Worm (Caenorhabditis elegans) whole organism, L2 larva: Measurements from ENCODE around the gene C17H12.8.

Experiments used
- C34F6.9 ChIP-seq: fragments of 150-350 bp; optimal IDR thresholded peaks from 2 replicates; lab custom pipeline; 2014; ENCODE audit warnings: missing biosample characterization, missing genetic modification characterization
- F13H6.1 ChIP-seq: sonication (generic microtip); optimal IDR thresholded peaks from 2 replicates; lab custom pipeline; 2016; ENCODE audit warnings: missing genetic modification characterization, missing compliant biosample characterization
- R02D3.7 ChIP-seq: fragments of 150-350 bp; optimal IDR thresholded peaks from 2 replicates; lab custom pipeline; 2014; ENCODE audit warnings: missing biosample characterization, missing genetic modification characterization
- Y55F3AM.14 ChIP-seq: fragments of 200-800 bp; sonication (Bioruptor generic); optimal IDR thresholded peaks from 2 replicates; lab custom pipeline; 2018; ENCODE audit warnings: mild to moderate bottlenecking, missing genetic modification characterization, missing compliant biosample characterization
- ZK546.5 ChIP-seq: sonication (generic microtip); optimal IDR thresholded peaks from 2 replicates; lab custom pipeline; 2017; ENCODE audit warnings: missing biosample characterization, missing genetic modification characterization
- alr-1 ChIP-seq: fragments of 150-350 bp; optimal IDR thresholded peaks from 2 replicates; lab custom pipeline; 2014; ENCODE audit warnings: missing biosample characterization, missing genetic modification characterization
- aly-2 ChIP-seq: fragments of 150-350 bp; optimal IDR thresholded peaks from 2 replicates; lab custom pipeline; 2014; ENCODE audit warnings: missing biosample characterization, missing genetic modification characterization
- ama-1 ChIP-seq: fragments of 150-350 bp; optimal IDR thresholded peaks from 2 replicates; lab custom pipeline; 2018; ENCODE audit warnings: inconsistent platforms
- blmp-1 ChIP-seq: sonication (generic microtip); optimal IDR thresholded peaks from 2 replicates; lab custom pipeline; 2017; ENCODE audit warnings: missing genetic modification characterization, mild to moderate bottlenecking, missing compliant biosample characterization, antibody characterized with exemption, moderate library complexity; ENCODE audit not compliant: insufficient read depth
- ceh-16 ChIP-seq: fragments of 150-350 bp; optimal IDR thresholded peaks from 2 replicates; lab custom pipeline; 2014; ENCODE audit warnings: missing biosample characterization, missing genetic modification characterization
- ceh-82 ChIP-seq: fragments of 150-350 bp; optimal IDR thresholded peaks from 2 replicates; lab custom pipeline; 2014; ENCODE audit warnings: missing biosample characterization, missing genetic modification characterization
- crh-2 ChIP-seq: sonication (generic microtip); optimal IDR thresholded peaks from 2 replicates; lab custom pipeline; 2017; ENCODE audit warnings: missing biosample characterization, missing genetic modification characterization
- dmd-4 ChIP-seq: sonication (generic microtip); optimal IDR thresholded peaks from 2 replicates; lab custom pipeline; 2017; ENCODE audit warnings: missing biosample characterization, missing genetic modification characterization
- egl-27 ChIP-seq: sonication (generic microtip); optimal IDR thresholded peaks from 3 replicates; lab custom pipeline; 2017; ENCODE audit warnings: missing biosample characterization, missing genetic modification reagents, missing genetic modification characterization
- elt-1 ChIP-seq: fragments of 150-350 bp; optimal IDR thresholded peaks from 2 replicates; lab custom pipeline; 2014; ENCODE audit warnings: missing biosample characterization, missing genetic modification characterization
- elt-3 ChIP-seq: sonication (generic microtip); optimal IDR thresholded peaks from 2 replicates; lab custom pipeline; 2017; ENCODE audit warnings: missing biosample characterization, missing genetic modification characterization
- fos-1 ChIP-seq: fragments of 150-350 bp; optimal IDR thresholded peaks from 2 replicates; lab custom pipeline; 2014; ENCODE audit warnings: missing biosample characterization, missing genetic modification characterization
- gmeb-1 ChIP-seq: fragments of 150-350 bp; optimal IDR thresholded peaks from 2 replicates; lab custom pipeline; 2014; ENCODE audit warnings: missing biosample characterization, missing genetic modification characterization
- lin-11 ChIP-seq: fragments of 150-350 bp; sonication (generic microtip); optimal IDR thresholded peaks from 2 replicates; lab custom pipeline; 2014; ENCODE audit warnings: missing biosample characterization, missing genetic modification characterization, inconsistent platforms, mixed read lengths
- lin-13 ChIP-seq: fragments of 150-350 bp; optimal IDR thresholded peaks from 2 replicates; lab custom pipeline; 2014; ENCODE audit warnings: missing biosample characterization, missing genetic modification reagents, missing genetic modification characterization
- lin-39 ChIP-seq: fragments of 150-350 bp; optimal IDR thresholded peaks from 2 replicates; lab custom pipeline; 2014; ENCODE audit warnings: missing biosample characterization, missing genetic modification reagents, missing genetic modification characterization
- lsy-2 ChIP-seq, 2 experiments: fragments of 150-350 bp in 1 of 2; sonication (generic microtip) in 1 of 2; optimal IDR thresholded peaks; 2 replicates each; lab custom pipeline; 2014 to 2017; ENCODE audit warnings: missing biosample characterization in 2 of 2, missing genetic modification characterization in 2 of 2
- mab-5 ChIP-seq: fragments of 150-350 bp; optimal IDR thresholded peaks from 2 replicates; lab custom pipeline; 2014; ENCODE audit warnings: missing biosample characterization, missing genetic modification characterization
- mbf-1 ChIP-seq: sonication (generic microtip); optimal IDR thresholded peaks from 2 replicates; lab custom pipeline; 2017; ENCODE audit warnings: missing biosample characterization, missing genetic modification characterization
- mdl-1 ChIP-seq, 2 experiments: fragments of 150-350 bp in 1 of 2; sonication (generic microtip) in 1 of 2; optimal IDR thresholded peaks; 2 replicates each; lab custom pipeline; 2017; ENCODE audit warnings: missing biosample characterization in 2 of 2, missing genetic modification characterization in 2 of 2
- nhr-10 ChIP-seq: sonication (generic microtip); optimal IDR thresholded peaks from 2 replicates; lab custom pipeline; 2017; ENCODE audit warnings: missing biosample characterization, missing genetic modification characterization
- nhr-11 ChIP-seq: fragments of 150-350 bp; optimal IDR thresholded peaks from 2 replicates; lab custom pipeline; 2014; ENCODE audit warnings: missing biosample characterization, missing genetic modification characterization
- nhr-12 ChIP-seq: fragments of 150-350 bp; optimal IDR thresholded peaks from 2 replicates; lab custom pipeline; 2014; ENCODE audit warnings: missing biosample characterization, missing genetic modification characterization
- nhr-129 ChIP-seq: fragments of 150-350 bp; optimal IDR thresholded peaks from 2 replicates; lab custom pipeline; 2014; ENCODE audit warnings: missing biosample characterization, missing genetic modification characterization
- nhr-21 ChIP-seq: fragments of 150-350 bp; optimal IDR thresholded peaks from 2 replicates; lab custom pipeline; 2014; ENCODE audit warnings: missing biosample characterization, missing genetic modification characterization
- nhr-23 ChIP-seq: fragments of 150-350 bp; optimal IDR thresholded peaks from 2 replicates; lab custom pipeline; 2014; ENCODE audit warnings: missing biosample characterization, missing genetic modification reagents, missing genetic modification characterization
- nhr-237 ChIP-seq: fragments of 150-350 bp; optimal IDR thresholded peaks from 2 replicates; lab custom pipeline; 2014; ENCODE audit warnings: missing biosample characterization, missing genetic modification characterization
- nhr-25 ChIP-seq: fragments of 150-350 bp; sonication (generic microtip); optimal IDR thresholded peaks from 3 replicates; lab custom pipeline; 2014; ENCODE audit warnings: missing biosample characterization, missing genetic modification characterization
- nhr-6 ChIP-seq: fragments of 150-350 bp; optimal IDR thresholded peaks from 2 replicates; lab custom pipeline; 2014; ENCODE audit warnings: missing biosample characterization, missing genetic modification characterization
- nhr-77 ChIP-seq: fragments of 150-350 bp; optimal IDR thresholded peaks from 2 replicates; lab custom pipeline; 2014; ENCODE audit warnings: missing biosample characterization, missing genetic modification characterization
- peb-1 ChIP-seq: fragments of 150-350 bp; optimal IDR thresholded peaks from 2 replicates; lab custom pipeline; 2014; ENCODE audit warnings: missing biosample characterization, missing genetic modification characterization
- sem-4 ChIP-seq: fragments of 150-350 bp; optimal IDR thresholded peaks from 2 replicates; lab custom pipeline; 2014; ENCODE audit warnings: missing biosample characterization, missing genetic modification reagents, missing genetic modification characterization
- skn-1 ChIP-seq: sonication (generic microtip); optimal IDR thresholded peaks from 2 replicates; lab custom pipeline; 2017; ENCODE audit warnings: missing biosample characterization, missing genetic modification characterization
- sma-3 ChIP-seq: sonication (generic microtip); optimal IDR thresholded peaks from 2 replicates; lab custom pipeline; 2016; ENCODE audit warnings: missing genetic modification reagents, missing genetic modification characterization, missing compliant biosample characterization
- sma-9 ChIP-seq, 2 experiments: fragments of 150-350 bp in 1 of 2; sonication (generic microtip) in 1 of 2; optimal IDR thresholded peaks; 2 replicates each; lab custom pipeline; 2014 to 2016; ENCODE audit warnings: missing genetic modification characterization in 2 of 2, mild to moderate bottlenecking in 1 of 2, missing biosample characterization in 1 of 2, missing compliant biosample characterization in 1 of 2, missing genetic modification reagents in 1 of 2, moderate library complexity in 1 of 2
- snpc-4 ChIP-seq: fragments of 150-350 bp; optimal IDR thresholded peaks from 2 replicates; lab custom pipeline; 2014; ENCODE audit warnings: missing biosample characterization, missing genetic modification characterization
- unc-39 ChIP-seq: fragments of 150-350 bp; optimal IDR thresholded peaks from 2 replicates; lab custom pipeline; 2014; ENCODE audit warnings: missing biosample characterization, missing genetic modification characterization
- unc-55 ChIP-seq: fragments of 150-350 bp; sonication (generic microtip); optimal IDR thresholded peaks from 3 replicates; lab custom pipeline; 2014; ENCODE audit warnings: missing biosample characterization, missing genetic modification reagents, missing genetic modification characterization
- unc-62 ChIP-seq: fragments of 150-350 bp; optimal IDR thresholded peaks from 2 replicates; lab custom pipeline; 2014; ENCODE audit warnings: missing biosample characterization, missing genetic modification reagents, missing genetic modification characterization
- zag-1 ChIP-seq: fragments of 150-350 bp; optimal IDR thresholded peaks from 2 replicates; lab custom pipeline; 2014; ENCODE audit warnings: missing biosample characterization, missing genetic modification characterization
- ztf-1 ChIP-seq: fragments of 200-800 bp; sonication (Bioruptor generic); conservative IDR thresholded peaks from 2 replicates; pipeline ENCODE4 v1.3.6; 2022; ENCODE audit warnings: missing genetic modification characterization, missing compliant biosample characterization
- ztf-11 ChIP-seq: sonication (generic microtip); optimal IDR thresholded peaks from 2 replicates; lab custom pipeline; 2017; ENCODE audit warnings: missing biosample characterization, missing genetic modification characterization
- ztf-4 ChIP-seq: fragments of 150-350 bp; optimal IDR thresholded peaks from 2 replicates; lab custom pipeline; 2014; ENCODE audit warnings: missing biosample characterization, missing genetic modification characterization

Gene C17H12.8

DNA sequence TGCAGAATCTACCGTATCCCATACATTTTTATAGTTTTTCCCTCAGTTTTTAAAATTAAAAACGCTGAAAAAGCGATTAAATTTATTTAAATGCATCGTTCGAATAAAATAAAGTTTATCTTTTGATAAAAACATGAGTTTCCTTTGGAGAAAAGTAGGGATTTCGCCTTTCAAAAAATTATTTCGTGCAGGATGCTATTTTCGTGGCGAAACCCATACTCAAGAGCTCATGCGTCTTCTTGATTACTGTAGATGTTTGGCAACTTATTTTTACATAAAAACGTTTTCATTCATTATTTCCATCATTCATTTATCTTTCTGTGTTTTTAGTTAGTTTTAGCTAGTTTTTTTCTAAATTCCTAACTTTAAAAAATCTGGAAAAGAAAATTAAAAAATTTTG, 28.6 kb upstream of the C17H12.8 start:
- TF ChIP-seq nhr-21 (tag; lab: Kevin White, UChicago) (no peak), skn-1 (no peak), R02D3.7 (tag; lab: Kevin White, UChicago) (no peak), mdl-1 (tag; optimal IDR thresholded peaks at IDR 0.05; lab: Kevin White, UChicago) (no peak), elt-1 (tag; lab: Kevin White, UChicago) (no peak), crh-2 (tag; lab: Kevin White, UChicago) (no peak), snpc-4 (tag; lab: Kevin White, UChicago) (no peak), nhr-237 (tag; lab: Kevin White, UChicago) (no peak), mab-5 (no peak), nhr-23 (no peak), sma-9 (GFP tag; optimal IDR thresholded peaks at IDR 0.05; lab: Kevin White, UChicago) (no peak), sma-9 (tag; optimal IDR thresholded peaks at IDR 0.05; lab: Kevin White, UChicago) (no peak), egl-27 (tag; lab: Kevin White, UChicago) (no peak), alr-1 (tag; lab: Kevin White, UChicago) (no peak), blmp-1 (tag; lab: Kevin White, UChicago) (no peak), F13H6.1 (tag; lab: Kevin White, UChicago) (no peak)
- TF ChIP-seq, all 48 proteins: peak for 0

DNA sequence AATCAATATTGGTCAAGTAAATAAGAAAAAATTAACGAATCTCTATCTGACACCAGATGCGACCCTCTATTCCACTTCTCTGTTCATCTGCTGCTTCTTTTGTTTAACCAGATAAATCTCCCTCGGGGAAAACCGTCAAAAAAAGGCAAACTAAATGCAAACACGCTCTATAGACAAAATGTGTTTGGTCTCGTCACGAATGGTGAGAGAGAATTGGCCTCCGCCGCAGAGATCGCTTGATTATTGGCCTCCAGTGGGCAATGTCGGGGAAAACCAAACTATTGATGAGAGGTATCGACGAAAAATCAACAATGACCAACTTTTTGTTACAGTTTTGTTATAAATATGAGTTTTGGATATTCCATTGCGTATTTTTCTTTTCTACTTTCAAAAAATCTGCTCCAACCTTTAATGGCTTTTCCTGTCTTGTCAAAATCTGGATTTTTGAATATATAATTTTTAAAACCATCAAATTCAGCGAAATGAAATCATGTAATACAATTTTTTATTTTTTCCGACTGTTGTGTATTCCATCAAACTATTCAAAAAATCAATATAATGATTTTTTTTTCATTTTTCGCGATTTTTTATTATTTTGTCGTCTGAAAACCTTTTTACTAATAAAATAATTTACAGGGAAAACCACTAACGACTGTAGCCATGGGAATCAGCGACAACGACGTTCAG, 27.9 kb upstream of the C17H12.8 start, which contains the start of the genes C17H12.2 and vha-8:
TSS of gene C17H12.2 (minus strand) at position 51 of the 687 bp plus-strand sequence.
TSS of gene vha-8 (plus strand) at position 637 of the 687 bp plus-strand sequence.
- no peak for TF ChIP-seq elt-3 (tag; lab: Kevin White, UChicago)
- no peak for TF ChIP-seq nhr-237 (tag; lab: Kevin White, UChicago)
- peak; percentile 96 for TF ChIP-seq crh-2 (tag; lab: Kevin White, UChicago)
- peak; percentile 87 for TF ChIP-seq ztf-4 (tag; lab: Kevin White, UChicago)
- TF ChIP-seq lin-39 (tag; lab: Kevin White, UChicago), result no peak
- TF ChIP-seq blmp-1 (tag; lab: Kevin White, UChicago), result peak; percentile 67
- peak; percentile 61 for TF ChIP-seq egl-27 (tag; lab: Kevin White, UChicago)
- no peak for TF ChIP-seq aly-2 (tag; lab: Kevin White, UChicago)
- TF ChIP-seq gmeb-1 (tag; lab: Kevin White, UChicago), result peak; percentile 83
- TF ChIP-seq nhr-10 (tag; lab: Kevin White, UChicago), result no peak
- TF ChIP-seq sma-9 (GFP tag; optimal IDR thresholded peaks at IDR 0.05; lab: Kevin White, UChicago), result peak; percentile 90
- no peak for TF ChIP-seq sma-9 (tag; optimal IDR thresholded peaks at IDR 0.05; lab: Kevin White, UChicago)
- TF ChIP-seq lin-11 (tag; lab: Kevin White, UChicago), result peak; percentile 82
- peak; percentile 89 for TF ChIP-seq snpc-4 (tag; lab: Kevin White, UChicago)
- no peak for TF ChIP-seq peb-1
- peak; percentile 57 for TF ChIP-seq ztf-11 (tag; lab: Kevin White, UChicago)
- peak; percentile 78 for TF ChIP-seq sem-4 (tag; lab: Kevin White, UChicago)
- peak; percentile 36 for TF ChIP-seq skn-1
- TF ChIP-seq ZK546.5, result peak; percentile 43
- TF ChIP-seq lin-13, result peak; percentile 93
- TF ChIP-seq dmd-4 (tag; lab: Kevin White, UChicago), result no peak
- TF ChIP-seq mbf-1 (tag; lab: Kevin White, UChicago), result no peak
- no peak for TF ChIP-seq elt-1 (tag; lab: Kevin White, UChicago)
- no peak for TF ChIP-seq ztf-1 (GFP tag; lab: Robert Waterston, UW)
- peak; percentile 72 for TF ChIP-seq ceh-16
- TF ChIP-seq nhr-129 (tag; lab: Kevin White, UChicago), result peak; percentile 98
- TF ChIP-seq nhr-25, result peak; percentile 93
- peak; percentile 92 for TF ChIP-seq sma-3 (GFP tag; lab: Kevin White, UChicago)
- peak; percentile 91 for TF ChIP-seq zag-1 (tag; lab: Kevin White, UChicago)
- peak; percentile 99 for TF ChIP-seq C34F6.9 (tag; lab: Kevin White, UChicago)
- no peak for TF ChIP-seq nhr-11 (tag; lab: Kevin White, UChicago)
- no peak for TF ChIP-seq unc-39
- peak; percentile 55 for TF ChIP-seq nhr-77
- TF ChIP-seq nhr-23, result no peak
- no peak for TF ChIP-seq Y55F3AM.14 (GFP tag; lab: Kevin White, UChicago)
- peak; percentile 89 for TF ChIP-seq nhr-21 (tag; lab: Kevin White, UChicago)
- no peak for TF ChIP-seq R02D3.7 (tag; lab: Kevin White, UChicago)
- peak; percentile 58 for TF ChIP-seq ceh-82
- TF ChIP-seq unc-62 (GFP tag; lab: Kevin White, UChicago), result no peak
- peak; percentile 91 for TF ChIP-seq mab-5
- TF ChIP-seq F13H6.1 (tag; lab: Kevin White, UChicago), result peak; percentile 92
- peak; percentile 17 for TF ChIP-seq alr-1 (tag; lab: Kevin White, UChicago)
- TF ChIP-seq nhr-12, result peak; percentile 8
- peak; percentile 80 for TF ChIP-seq ama-1 (lab: Kevin White, UChicago)
- peak; percentile 73 to 94 for TF ChIP-seq lsy-2 (tag; optimal IDR thresholded peaks at IDR 0.05; lab: Kevin White, UChicago)
- peak; percentile 98 for TF ChIP-seq unc-55 (GFP tag; lab: Kevin White, UChicago)
- TF ChIP-seq nhr-6 (tag; lab: Kevin White, UChicago), result peak; percentile 88
- TF ChIP-seq fos-1 (tag; lab: Kevin White, UChicago), result peak; percentile 98
- TF ChIP-seq mdl-1 (tag; optimal IDR thresholded peaks at IDR 0.05; lab: Kevin White, UChicago), result peak in 1 of 2 experiments; percentile 49
